Worm (Caenorhabditis elegans) whole organism, midembryonic: ENCODE results near the gene iff-1.
A peak's percentile ranks its signal among the peaks of the same experiment; 100 is the strongest.

ENCODE experiments used
- T22C8.4 ChIP-seq: fragments of 200-800 bp; sonication (Bioruptor generic); IDR thresholded peaks from 2 replicates; pipeline ENCODE4 v1.3.6; 2022; ENCODE audit warnings: missing genetic modification characterization, missing compliant biosample characterization
- cog-1 ChIP-seq: sonication (generic microtip); optimal IDR thresholded peaks from 2 replicates; lab custom pipeline; 2016; ENCODE audit warnings: missing genetic modification characterization, missing compliant biosample characterization
- flt-1 ChIP-seq: fragments of 200-800 bp; sonication (Bioruptor generic); IDR thresholded peaks from 2 replicates; pipeline ENCODE4 v1.3.6; 2022; ENCODE audit warnings: missing genetic modification characterization, missing compliant biosample characterization
- klf-2 ChIP-seq: fragments of 200-800 bp; sonication (Bioruptor generic); conservative IDR thresholded peaks from 2 replicates; pipeline ENCODE4 v1.3.6; 2022; ENCODE audit warnings: missing genetic modification reagents, missing genetic modification characterization, missing compliant biosample characterization
- med-1 ChIP-seq: sonication (generic microtip); optimal IDR thresholded peaks from 2 replicates; lab custom pipeline; 2017; ENCODE audit warnings: missing genetic modification characterization, mild to moderate bottlenecking, missing compliant biosample characterization, antibody characterized with exemption, missing genetic modification reagents; ENCODE audit not compliant: insufficient read depth
- ref-1 ChIP-seq: fragments of 200-800 bp; sonication (Bioruptor generic); conservative IDR thresholded peaks from 2 replicates; pipeline ENCODE4 v1.3.6; 2022; ENCODE audit warnings: missing genetic modification reagents, missing genetic modification characterization, missing compliant biosample characterization
- tab-1 ChIP-seq: fragments of 200-800 bp; sonication (Bioruptor generic); IDR thresholded peaks from 2 replicates; pipeline ENCODE4 v1.3.6; 2022; ENCODE audit warnings: missing genetic modification characterization, missing compliant biosample characterization
- ztf-23 ChIP-seq: fragments of 200-800 bp; sonication (Bioruptor generic); IDR thresholded peaks from 2 replicates; pipeline ENCODE4 v1.3.6; 2022; ENCODE audit warnings: missing genetic modification reagents, missing genetic modification characterization, missing compliant biosample characterization
- ztf-29 ChIP-seq: fragments of 200-800 bp; sonication (Bioruptor generic); IDR thresholded peaks from 2 replicates; pipeline ENCODE4 v1.3.6; 2022; ENCODE audit warnings: missing genetic modification reagents, missing genetic modification characterization, missing compliant biosample characterization

iff-1 gene

DNA sequence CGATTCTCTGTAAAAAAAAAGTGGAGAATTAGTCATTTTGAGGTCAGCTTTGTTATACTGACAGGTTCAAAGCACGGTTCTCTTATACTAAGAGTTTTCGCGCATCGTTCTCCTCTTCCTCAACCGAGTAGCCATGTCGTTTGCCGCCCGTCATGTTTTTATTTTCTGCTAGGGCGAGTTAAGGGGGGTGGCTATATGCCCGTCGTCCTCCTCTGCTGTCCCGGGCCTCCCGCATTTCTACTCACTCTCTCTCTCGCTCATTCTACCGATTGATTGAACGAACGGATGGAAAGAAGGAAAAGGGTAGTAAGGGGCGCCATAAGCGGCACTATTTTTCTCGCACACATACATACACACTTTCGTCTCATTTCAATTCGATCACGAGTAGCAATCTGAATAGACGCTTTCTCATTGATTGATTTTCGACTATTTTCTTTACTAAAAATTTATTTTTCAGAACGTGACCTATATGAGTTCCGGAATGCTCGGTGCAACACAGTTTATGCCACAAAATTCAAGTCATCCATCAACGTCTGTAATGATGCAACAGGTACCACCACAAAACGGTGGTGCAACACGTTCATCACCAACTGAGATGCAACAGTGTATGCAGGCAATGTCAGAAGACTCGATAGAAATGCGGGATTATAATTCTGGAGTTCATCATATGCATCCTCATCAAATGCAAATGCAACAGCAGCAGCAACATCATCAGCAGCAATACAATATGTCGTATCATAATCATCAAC is 41.7 kb downstream of the iff-1 start:
- no peak for TF ChIP-seq ztf-29 (GFP tag; lab: Robert Waterston, UW)
- TF ChIP-seq cog-1, result no peak
- no peak for TF ChIP-seq T22C8.4 (GFP tag; lab: Robert Waterston, UW)
- no peak for TF ChIP-seq klf-2 (GFP tag; lab: Robert Waterston, UW)
- no peak; the same call in 1 of the 2 replicates for TF ChIP-seq flt-1 (GFP tag; lab: Robert Waterston, UW)
- TF ChIP-seq tab-1 (GFP tag; lab: Robert Waterston, UW), result no peak
- TF ChIP-seq med-1, result no peak
- TF ChIP-seq ztf-23 (GFP tag; lab: Robert Waterston, UW), result no peak
- no peak; the same call in 1 of the 2 replicates for TF ChIP-seq ref-1 (GFP tag; lab: Robert Waterston, UW)

DNA sequence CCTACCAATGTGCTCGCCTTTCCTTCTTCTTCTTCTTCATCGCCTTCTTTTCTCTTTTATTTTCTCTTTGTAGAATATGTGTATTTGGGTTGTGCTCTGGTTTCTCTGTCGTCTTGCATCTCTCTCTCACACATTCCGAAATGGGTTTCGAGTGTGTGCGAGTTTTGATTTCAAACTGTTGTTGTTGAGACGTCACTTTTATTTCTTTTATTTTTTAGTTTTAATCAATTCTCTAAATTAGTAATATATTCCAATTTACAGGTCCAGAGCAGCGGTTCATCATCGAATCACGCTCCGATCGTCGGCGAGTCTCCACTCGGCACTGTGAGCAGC is 42.4 kb downstream of the iff-1 start:
- no peak for TF ChIP-seq klf-2 (GFP tag; lab: Robert Waterston, UW)

DNA sequence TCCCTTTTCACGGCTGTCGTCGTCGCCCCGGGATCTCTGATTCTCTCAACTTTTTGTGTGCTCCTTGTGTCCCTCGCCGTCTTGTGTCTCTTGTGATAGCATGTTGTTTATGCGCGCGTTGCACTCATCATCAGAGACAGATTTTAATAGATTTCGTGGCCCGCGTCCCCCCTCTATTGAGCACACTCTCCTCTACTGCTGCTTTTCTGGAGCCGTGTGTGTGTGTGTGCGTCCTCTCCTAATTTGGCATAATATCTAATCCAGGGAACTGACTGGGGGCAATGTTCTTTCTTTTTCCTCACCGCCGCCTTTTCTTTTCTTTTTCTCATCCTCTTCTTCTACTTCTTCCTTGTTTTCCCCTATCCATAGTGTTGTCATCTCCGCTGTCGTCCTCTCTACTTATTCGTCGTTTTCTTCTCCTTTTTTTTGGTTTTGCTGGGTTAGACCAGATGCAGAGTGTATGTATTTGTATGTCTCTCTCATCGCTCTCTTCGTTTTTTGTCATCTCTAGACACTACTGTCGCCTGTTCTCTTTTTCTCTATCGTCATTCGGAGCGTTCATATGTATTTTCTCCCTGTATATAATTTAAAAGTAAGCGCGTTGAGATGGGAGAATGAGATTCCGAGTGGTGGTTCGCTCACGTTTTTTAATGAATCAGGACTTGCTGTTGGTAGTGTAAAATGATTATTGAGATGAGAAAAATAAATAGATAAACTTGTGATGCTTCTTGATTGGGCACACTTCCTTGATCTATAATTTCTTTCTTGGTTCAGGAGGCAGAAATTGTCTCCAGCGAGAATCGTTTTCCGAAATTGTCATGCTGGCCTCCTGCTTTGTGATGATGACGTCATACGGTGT is 43.0 kb downstream of the iff-1 start:
- TF ChIP-seq ztf-23 (GFP tag; lab: Robert Waterston, UW), result 0 out of 2 replicates have a peak, but pooled peaks have one; percentile 57
- peak; percentile 64 for TF ChIP-seq cog-1
- no peak for TF ChIP-seq flt-1 (GFP tag; lab: Robert Waterston, UW)

DNA sequence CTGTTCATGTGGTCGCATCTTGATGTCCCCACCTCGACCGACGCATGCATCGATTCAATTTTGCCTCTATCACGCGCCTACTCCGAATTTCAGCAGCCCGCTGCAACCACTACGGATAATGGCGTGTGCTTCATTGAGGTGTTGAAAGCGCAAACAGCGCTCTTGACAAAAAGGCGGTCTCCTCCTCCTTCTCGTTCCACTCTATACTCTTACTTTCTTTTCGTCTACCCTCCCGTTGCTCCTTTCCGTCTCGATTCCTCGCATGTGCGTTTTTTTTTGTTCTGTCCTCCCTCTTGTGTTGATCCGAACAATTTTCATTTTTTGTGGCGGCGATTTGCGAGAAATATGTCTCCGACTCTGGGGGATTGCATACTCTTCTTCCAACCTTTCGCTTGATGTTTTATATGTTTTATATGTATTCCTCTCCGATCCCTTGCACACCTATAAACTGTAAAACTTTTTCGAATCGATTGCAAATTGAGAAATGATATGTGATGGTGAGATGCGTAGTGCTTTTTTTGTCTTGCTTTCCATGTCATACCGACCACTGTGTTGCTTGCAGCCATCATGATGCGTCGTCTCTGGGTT is 44.2 kb downstream of the iff-1 start:
- no peak for TF ChIP-seq med-1
- no peak for TF ChIP-seq ztf-23 (GFP tag; lab: Robert Waterston, UW)
- peak; percentile 36; the same call in 1 of the 2 replicates for TF ChIP-seq flt-1 (GFP tag; lab: Robert Waterston, UW)
- no peak for TF ChIP-seq T22C8.4 (GFP tag; lab: Robert Waterston, UW)

DNA sequence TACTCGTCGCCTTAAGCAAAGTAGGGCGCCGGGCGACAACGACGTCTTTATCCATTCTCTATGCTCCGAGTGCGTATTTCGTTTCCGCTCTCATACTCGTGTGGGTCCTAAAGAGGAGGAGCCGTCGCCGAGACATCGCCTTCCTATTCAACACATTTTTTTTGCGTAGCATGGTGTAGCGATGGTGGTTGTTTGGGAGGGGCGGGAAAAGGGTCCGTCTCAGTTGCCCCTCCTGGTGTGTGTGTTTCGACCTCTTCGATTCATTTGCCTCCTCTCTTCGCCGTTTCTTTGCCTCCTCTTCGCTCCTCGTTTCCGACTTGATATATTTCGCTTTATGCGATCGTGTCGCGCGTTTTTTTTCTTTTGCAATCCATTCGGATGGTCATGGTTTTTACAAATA is 45.2 kb downstream of the iff-1 start:
- no peak for TF ChIP-seq T22C8.4 (GFP tag; lab: Robert Waterston, UW)
- no peak for TF ChIP-seq ztf-23 (GFP tag; lab: Robert Waterston, UW)
- no peak for TF ChIP-seq ref-1 (GFP tag; lab: Robert Waterston, UW)
- no peak for TF ChIP-seq med-1
- no peak for TF ChIP-seq klf-2 (GFP tag; lab: Robert Waterston, UW)
- no peak for TF ChIP-seq ztf-29 (GFP tag; lab: Robert Waterston, UW)
- TF ChIP-seq tab-1 (GFP tag; lab: Robert Waterston, UW), result no peak
- no peak for TF ChIP-seq flt-1 (GFP tag; lab: Robert Waterston, UW)
- no peak for TF ChIP-seq cog-1

DNA sequence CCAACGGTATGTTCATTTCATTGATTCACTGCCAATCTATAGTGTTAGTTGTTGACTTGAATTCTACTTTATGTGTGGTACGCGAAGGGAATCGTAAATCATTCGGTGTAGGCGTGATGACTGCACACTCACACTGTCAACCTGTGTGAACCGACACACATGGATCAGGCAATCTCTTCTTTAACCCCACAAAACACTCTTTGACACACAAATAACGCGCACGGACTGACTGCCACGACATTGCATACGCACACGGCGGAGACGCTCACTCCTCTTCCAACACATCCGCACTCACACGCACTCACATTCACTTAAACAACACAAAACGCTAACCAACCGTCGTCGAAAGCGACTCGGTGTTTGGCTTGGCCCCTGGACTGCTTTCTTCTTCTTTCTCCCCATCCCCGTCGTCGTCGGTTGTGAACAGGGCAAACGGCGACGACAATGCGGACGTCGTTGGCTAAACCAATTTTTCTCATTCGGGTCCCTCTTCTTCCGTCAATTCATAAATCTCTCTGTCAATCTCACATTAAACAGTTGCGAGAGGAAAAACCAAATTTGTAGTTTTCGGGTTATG is 46.8 kb downstream of the iff-1 start:
- TF ChIP-seq flt-1 (GFP tag; lab: Robert Waterston, UW) (no peak), ref-1 (GFP tag; lab: Robert Waterston, UW) (no peak), klf-2 (GFP tag; lab: Robert Waterston, UW) (no peak), med-1 (no peak), tab-1 (GFP tag; lab: Robert Waterston, UW) (no peak), cog-1 (no peak), ztf-23 (GFP tag; lab: Robert Waterston, UW) (no peak), T22C8.4 (GFP tag; lab: Robert Waterston, UW) (no peak), ztf-29 (GFP tag; lab: Robert Waterston, UW) (no peak)

DNA sequence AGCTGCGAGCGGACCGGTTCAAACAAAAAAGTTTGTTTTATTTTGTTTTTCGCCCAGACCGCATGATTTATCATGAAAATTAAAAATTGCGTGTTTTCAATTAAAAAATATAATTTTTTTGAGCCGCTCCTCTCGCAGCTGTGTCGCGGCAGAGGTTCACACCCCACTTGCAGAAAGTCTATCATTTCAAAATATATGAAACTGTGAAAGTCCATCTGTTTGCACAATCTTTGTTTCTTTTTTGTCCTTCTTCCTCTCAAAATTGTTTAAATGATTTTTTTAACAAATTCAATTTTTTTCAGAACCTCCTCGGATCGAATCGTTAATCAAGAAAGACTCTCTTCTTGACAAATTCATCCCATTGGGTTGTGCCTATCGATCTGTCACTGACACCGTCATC is 47.4 kb downstream of the iff-1 start, which contains the start of gene tlk-1:
Gene tlk-1, plus strand, starts transcription at position 301 of the 400 bp plus-strand sequence.
- no peak for TF ChIP-seq T22C8.4 (GFP tag; lab: Robert Waterston, UW)
- no peak for TF ChIP-seq ref-1 (GFP tag; lab: Robert Waterston, UW)
- no peak for TF ChIP-seq ztf-29 (GFP tag; lab: Robert Waterston, UW)
- no peak for TF ChIP-seq klf-2 (GFP tag; lab: Robert Waterston, UW)
- no peak for TF ChIP-seq ztf-23 (GFP tag; lab: Robert Waterston, UW)
- no peak for TF ChIP-seq tab-1 (GFP tag; lab: Robert Waterston, UW)
- no peak for TF ChIP-seq med-1
- no peak for TF ChIP-seq cog-1
- no peak for TF ChIP-seq flt-1 (GFP tag; lab: Robert Waterston, UW)

DNA sequence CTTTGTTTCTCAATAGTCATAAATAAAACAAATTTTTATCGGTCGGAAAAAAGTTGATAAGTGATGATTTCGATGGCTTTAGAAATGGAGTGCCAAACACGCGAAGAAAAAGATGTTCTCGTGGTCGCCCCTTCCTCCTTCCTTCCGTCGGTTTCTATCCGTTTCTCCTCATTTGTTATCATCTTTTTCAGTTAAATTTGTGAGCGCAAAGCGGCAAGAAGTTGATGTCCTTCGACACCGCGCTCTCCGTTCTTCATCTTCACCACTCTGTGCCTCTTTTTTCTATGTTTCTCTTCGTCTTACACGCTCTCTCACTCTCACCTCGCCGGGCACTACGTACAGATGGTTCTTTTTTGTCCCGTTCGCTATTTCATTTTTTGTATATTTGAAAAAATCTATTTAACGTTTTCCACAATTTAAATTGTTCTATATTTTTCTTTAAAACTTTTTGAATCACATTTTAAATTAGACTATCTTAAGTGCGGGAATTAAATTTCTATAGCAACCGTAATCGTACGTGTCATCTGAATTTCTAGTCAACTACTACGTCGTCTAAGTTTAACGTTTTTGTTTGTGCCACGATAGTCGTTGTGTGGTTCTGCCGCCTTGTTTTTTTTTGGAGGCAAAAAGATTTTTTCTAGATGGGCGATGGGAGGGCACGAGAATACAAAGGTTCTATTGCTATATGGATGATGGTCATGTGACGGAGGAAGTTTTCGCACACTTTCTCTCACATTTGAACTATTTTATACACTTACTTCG is 48.2 kb downstream of the iff-1 start:
- TF ChIP-seq tab-1 (GFP tag; lab: Robert Waterston, UW) (no peak), med-1 (no peak), klf-2 (GFP tag; lab: Robert Waterston, UW) (no peak), T22C8.4 (GFP tag; lab: Robert Waterston, UW) (no peak), ref-1 (GFP tag; lab: Robert Waterston, UW) (no peak), flt-1 (GFP tag; lab: Robert Waterston, UW) (no peak), ztf-23 (GFP tag; lab: Robert Waterston, UW) (no peak), cog-1 (no peak), ztf-29 (GFP tag; lab: Robert Waterston, UW) (no peak)
